Worm (Caenorhabditis elegans) whole organism, L2 larva: Measurements from ENCODE around the gene hlh-25.

Experiments used
- C34F6.9 ChIP-seq: fragments of 150-350 bp; optimal IDR thresholded peaks from 2 replicates; lab custom pipeline; 2014; ENCODE audit warnings: missing biosample characterization, missing genetic modification characterization
- F13H6.1 ChIP-seq: sonication (generic microtip); optimal IDR thresholded peaks from 2 replicates; lab custom pipeline; 2016; ENCODE audit warnings: missing genetic modification characterization, missing compliant biosample characterization
- R02D3.7 ChIP-seq: fragments of 150-350 bp; optimal IDR thresholded peaks from 2 replicates; lab custom pipeline; 2014; ENCODE audit warnings: missing biosample characterization, missing genetic modification characterization
- alr-1 ChIP-seq: fragments of 150-350 bp; optimal IDR thresholded peaks from 2 replicates; lab custom pipeline; 2014; ENCODE audit warnings: missing biosample characterization, missing genetic modification characterization
- ama-1 ChIP-seq: fragments of 150-350 bp; optimal IDR thresholded peaks from 2 replicates; lab custom pipeline; 2018; ENCODE audit warnings: inconsistent platforms
- blmp-1 ChIP-seq: sonication (generic microtip); optimal IDR thresholded peaks from 2 replicates; lab custom pipeline; 2017; ENCODE audit warnings: missing genetic modification characterization, mild to moderate bottlenecking, missing compliant biosample characterization, antibody characterized with exemption, moderate library complexity; ENCODE audit not compliant: insufficient read depth
- ceh-82 ChIP-seq: fragments of 150-350 bp; optimal IDR thresholded peaks from 2 replicates; lab custom pipeline; 2014; ENCODE audit warnings: missing biosample characterization, missing genetic modification characterization
- crh-2 ChIP-seq: sonication (generic microtip); optimal IDR thresholded peaks from 2 replicates; lab custom pipeline; 2017; ENCODE audit warnings: missing biosample characterization, missing genetic modification characterization
- dmd-4 ChIP-seq: sonication (generic microtip); optimal IDR thresholded peaks from 2 replicates; lab custom pipeline; 2017; ENCODE audit warnings: missing biosample characterization, missing genetic modification characterization
- egl-27 ChIP-seq: sonication (generic microtip); optimal IDR thresholded peaks from 3 replicates; lab custom pipeline; 2017; ENCODE audit warnings: missing biosample characterization, missing genetic modification reagents, missing genetic modification characterization
- elt-1 ChIP-seq: fragments of 150-350 bp; optimal IDR thresholded peaks from 2 replicates; lab custom pipeline; 2014; ENCODE audit warnings: missing biosample characterization, missing genetic modification characterization
- elt-3 ChIP-seq: sonication (generic microtip); optimal IDR thresholded peaks from 2 replicates; lab custom pipeline; 2017; ENCODE audit warnings: missing biosample characterization, missing genetic modification characterization
- fos-1 ChIP-seq: fragments of 150-350 bp; optimal IDR thresholded peaks from 2 replicates; lab custom pipeline; 2014; ENCODE audit warnings: missing biosample characterization, missing genetic modification characterization
- gmeb-1 ChIP-seq: fragments of 150-350 bp; optimal IDR thresholded peaks from 2 replicates; lab custom pipeline; 2014; ENCODE audit warnings: missing biosample characterization, missing genetic modification characterization
- lin-11 ChIP-seq: fragments of 150-350 bp; sonication (generic microtip); optimal IDR thresholded peaks from 2 replicates; lab custom pipeline; 2014; ENCODE audit warnings: missing biosample characterization, missing genetic modification characterization, inconsistent platforms, mixed read lengths
- lin-13 ChIP-seq: fragments of 150-350 bp; optimal IDR thresholded peaks from 2 replicates; lab custom pipeline; 2014; ENCODE audit warnings: missing biosample characterization, missing genetic modification reagents, missing genetic modification characterization
- lin-39 ChIP-seq: fragments of 150-350 bp; optimal IDR thresholded peaks from 2 replicates; lab custom pipeline; 2014; ENCODE audit warnings: missing biosample characterization, missing genetic modification reagents, missing genetic modification characterization
- lsy-2 ChIP-seq, 2 experiments: fragments of 150-350 bp in 1 of 2; sonication (generic microtip) in 1 of 2; optimal IDR thresholded peaks; 2 replicates each; lab custom pipeline; 2014 to 2017; ENCODE audit warnings: missing biosample characterization in 2 of 2, missing genetic modification characterization in 2 of 2
- mab-5 ChIP-seq: fragments of 150-350 bp; optimal IDR thresholded peaks from 2 replicates; lab custom pipeline; 2014; ENCODE audit warnings: missing biosample characterization, missing genetic modification characterization
- mbf-1 ChIP-seq: sonication (generic microtip); optimal IDR thresholded peaks from 2 replicates; lab custom pipeline; 2017; ENCODE audit warnings: missing biosample characterization, missing genetic modification characterization
- mdl-1 ChIP-seq, 2 experiments: fragments of 150-350 bp in 1 of 2; sonication (generic microtip) in 1 of 2; optimal IDR thresholded peaks; 2 replicates each; lab custom pipeline; 2017; ENCODE audit warnings: missing biosample characterization in 2 of 2, missing genetic modification characterization in 2 of 2
- nhr-10 ChIP-seq: sonication (generic microtip); optimal IDR thresholded peaks from 2 replicates; lab custom pipeline; 2017; ENCODE audit warnings: missing biosample characterization, missing genetic modification characterization
- nhr-11 ChIP-seq: fragments of 150-350 bp; optimal IDR thresholded peaks from 2 replicates; lab custom pipeline; 2014; ENCODE audit warnings: missing biosample characterization, missing genetic modification characterization
- nhr-12 ChIP-seq: fragments of 150-350 bp; optimal IDR thresholded peaks from 2 replicates; lab custom pipeline; 2014; ENCODE audit warnings: missing biosample characterization, missing genetic modification characterization
- nhr-129 ChIP-seq: fragments of 150-350 bp; optimal IDR thresholded peaks from 2 replicates; lab custom pipeline; 2014; ENCODE audit warnings: missing biosample characterization, missing genetic modification characterization
- nhr-21 ChIP-seq: fragments of 150-350 bp; optimal IDR thresholded peaks from 2 replicates; lab custom pipeline; 2014; ENCODE audit warnings: missing biosample characterization, missing genetic modification characterization
- nhr-23 ChIP-seq: fragments of 150-350 bp; optimal IDR thresholded peaks from 2 replicates; lab custom pipeline; 2014; ENCODE audit warnings: missing biosample characterization, missing genetic modification reagents, missing genetic modification characterization
- nhr-237 ChIP-seq: fragments of 150-350 bp; optimal IDR thresholded peaks from 2 replicates; lab custom pipeline; 2014; ENCODE audit warnings: missing biosample characterization, missing genetic modification characterization
- nhr-25 ChIP-seq: fragments of 150-350 bp; sonication (generic microtip); optimal IDR thresholded peaks from 3 replicates; lab custom pipeline; 2014; ENCODE audit warnings: missing biosample characterization, missing genetic modification characterization
- nhr-6 ChIP-seq: fragments of 150-350 bp; optimal IDR thresholded peaks from 2 replicates; lab custom pipeline; 2014; ENCODE audit warnings: missing biosample characterization, missing genetic modification characterization
- nhr-77 ChIP-seq: fragments of 150-350 bp; optimal IDR thresholded peaks from 2 replicates; lab custom pipeline; 2014; ENCODE audit warnings: missing biosample characterization, missing genetic modification characterization
- sem-4 ChIP-seq: fragments of 150-350 bp; optimal IDR thresholded peaks from 2 replicates; lab custom pipeline; 2014; ENCODE audit warnings: missing biosample characterization, missing genetic modification reagents, missing genetic modification characterization
- skn-1 ChIP-seq: sonication (generic microtip); optimal IDR thresholded peaks from 2 replicates; lab custom pipeline; 2017; ENCODE audit warnings: missing biosample characterization, missing genetic modification characterization
- sma-3 ChIP-seq: sonication (generic microtip); optimal IDR thresholded peaks from 2 replicates; lab custom pipeline; 2016; ENCODE audit warnings: missing genetic modification reagents, missing genetic modification characterization, missing compliant biosample characterization
- sma-9 ChIP-seq, 2 experiments: fragments of 150-350 bp in 1 of 2; sonication (generic microtip) in 1 of 2; optimal IDR thresholded peaks; 2 replicates each; lab custom pipeline; 2014 to 2016; ENCODE audit warnings: missing genetic modification characterization in 2 of 2, mild to moderate bottlenecking in 1 of 2, missing biosample characterization in 1 of 2, missing compliant biosample characterization in 1 of 2, missing genetic modification reagents in 1 of 2, moderate library complexity in 1 of 2
- snpc-4 ChIP-seq: fragments of 150-350 bp; optimal IDR thresholded peaks from 2 replicates; lab custom pipeline; 2014; ENCODE audit warnings: missing biosample characterization, missing genetic modification characterization
- unc-39 ChIP-seq: fragments of 150-350 bp; optimal IDR thresholded peaks from 2 replicates; lab custom pipeline; 2014; ENCODE audit warnings: missing biosample characterization, missing genetic modification characterization
- unc-55 ChIP-seq: fragments of 150-350 bp; sonication (generic microtip); optimal IDR thresholded peaks from 3 replicates; lab custom pipeline; 2014; ENCODE audit warnings: missing biosample characterization, missing genetic modification reagents, missing genetic modification characterization
- unc-62 ChIP-seq: fragments of 150-350 bp; optimal IDR thresholded peaks from 2 replicates; lab custom pipeline; 2014; ENCODE audit warnings: missing biosample characterization, missing genetic modification reagents, missing genetic modification characterization
- zag-1 ChIP-seq: fragments of 150-350 bp; optimal IDR thresholded peaks from 2 replicates; lab custom pipeline; 2014; ENCODE audit warnings: missing biosample characterization, missing genetic modification characterization
- ztf-1 ChIP-seq: fragments of 200-800 bp; sonication (Bioruptor generic); conservative IDR thresholded peaks from 2 replicates; pipeline ENCODE4 v1.3.6; 2022; ENCODE audit warnings: missing genetic modification characterization, missing compliant biosample characterization
- ztf-11 ChIP-seq: sonication (generic microtip); optimal IDR thresholded peaks from 2 replicates; lab custom pipeline; 2017; ENCODE audit warnings: missing biosample characterization, missing genetic modification characterization

The hlh-25 gene

DNA sequence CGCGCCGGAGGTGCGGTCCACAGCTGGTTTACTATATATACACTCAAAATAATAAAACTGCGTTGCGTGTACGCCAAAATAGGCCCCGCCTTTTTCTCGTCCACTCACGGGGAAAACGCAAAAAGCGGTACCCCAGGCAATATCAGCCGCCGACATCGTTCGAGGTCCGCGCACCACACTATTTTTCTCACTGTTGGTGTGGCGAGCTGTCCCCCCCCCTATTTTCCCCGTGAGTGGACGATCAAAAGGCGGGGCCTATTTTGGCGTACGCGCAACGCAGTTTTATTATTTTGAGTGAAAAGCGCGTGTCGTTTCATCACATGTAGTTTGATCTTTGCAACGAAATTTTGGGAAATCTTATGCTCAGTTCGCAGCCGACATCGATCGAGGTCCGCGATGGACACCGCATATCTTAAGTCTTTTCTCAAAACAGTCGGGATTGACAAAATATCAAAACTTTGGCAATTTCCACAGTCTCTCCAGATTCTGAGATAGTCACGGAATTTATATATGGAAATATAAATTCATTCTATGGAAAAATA is 30.1 kb downstream of the hlh-25 start:
- TF ChIP-seq nhr-129 (tag; lab: Kevin White, UChicago) (no peak), lin-39 (tag; lab: Kevin White, UChicago) (no peak), elt-1 (no peak), lsy-2 (tag; optimal IDR thresholded peaks at IDR 0.05; lab: Kevin White, UChicago) (no peak), nhr-23 (no peak), nhr-12 (tag; lab: Kevin White, UChicago) (no peak), nhr-11 (no peak), zag-1 (no peak), crh-2 (no peak), ceh-82 (no peak), C34F6.9 (tag; lab: Kevin White, UChicago) (no peak), unc-39 (tag; lab: Kevin White, UChicago) (no peak), mab-5 (tag; lab: Kevin White, UChicago) (no peak), ztf-11 (tag; lab: Kevin White, UChicago) (no peak)
- TF ChIP-seq, all 48 proteins: peak for 0

- no peak for TF ChIP-seq nhr-25
- TF ChIP-seq sma-9 (GFP tag; optimal IDR thresholded peaks at IDR 0.05; lab: Kevin White, UChicago), result peak; percentile 5
- no peak for TF ChIP-seq sma-9 (tag; optimal IDR thresholded peaks at IDR 0.05; lab: Kevin White, UChicago)
- TF ChIP-seq, all 48 proteins: peak for 1
Measured at ce11 chrII:5570272-5570671, 35.2 kb downstream of the hlh-25 start, which contains the start of the genes C17C3.1 and C17C3.15. TSS of gene C17C3.1 (plus strand) at chrII:5570572. TSS of gene C17C3.15 (plus strand) at chrII:5570654.

ce11 chrII:5572082-5572746 is 37.2 kb downstream of the hlh-25 start:
- TF ChIP-seq nhr-10 (tag; lab: Kevin White, UChicago) (peak; percentile 77), lsy-2 (tag; optimal IDR thresholded peaks at IDR 0.05; lab: Kevin White, UChicago) (peak in 1 of 2 experiments; percentile 59), nhr-129 (tag; lab: Kevin White, UChicago) (peak; percentile 47), lin-13 (GFP tag; lab: Kevin White, UChicago) (no peak), lin-11 (tag; lab: Kevin White, UChicago) (no peak), F13H6.1 (tag; lab: Kevin White, UChicago) (peak; percentile 61), sma-9 (GFP tag; optimal IDR thresholded peaks at IDR 0.05; lab: Kevin White, UChicago) (peak; percentile 85), sma-9 (tag; optimal IDR thresholded peaks at IDR 0.05; lab: Kevin White, UChicago) (no peak), crh-2 (peak; percentile 67), C34F6.9 (tag; lab: Kevin White, UChicago) (peak; percentile 24), nhr-21 (peak; percentile 83), skn-1 (tag; lab: Kevin White, UChicago) (peak; percentile 79), nhr-25 (peak; percentile 61), sem-4 (no peak), sma-3 (peak; percentile 69)

DNA sequence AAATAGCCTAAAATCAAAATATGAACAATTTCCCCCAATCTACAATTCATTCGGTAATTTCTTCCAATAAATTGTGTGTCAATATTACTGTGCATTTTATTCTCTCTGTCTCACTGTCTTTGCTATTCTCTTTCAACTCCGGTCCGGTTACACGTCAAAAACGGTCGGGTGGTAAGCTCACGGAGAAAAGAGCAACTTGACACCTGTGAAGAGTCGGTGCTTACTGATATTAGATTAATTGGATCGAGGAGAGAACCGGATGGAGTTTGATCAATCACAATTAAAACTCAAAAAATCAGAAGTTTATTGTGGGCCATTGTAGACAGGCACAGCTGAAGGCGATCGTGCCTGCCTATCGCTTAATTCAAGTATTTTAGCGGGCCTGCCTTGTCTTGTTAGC is 39.9 kb downstream of the hlh-25 start:
- TF ChIP-seq elt-1 (no peak), sma-3 (peak; percentile 2), C34F6.9 (tag; lab: Kevin White, UChicago) (no peak), ztf-11 (tag; lab: Kevin White, UChicago) (no peak), nhr-21 (peak; percentile 50), ama-1 (peak; percentile 6), R02D3.7 (tag; lab: Kevin White, UChicago) (no peak), dmd-4 (tag; lab: Kevin White, UChicago) (no peak), crh-2 (peak; percentile 10)

ce11 chrII:5577060-5577459 is 42.0 kb downstream of the hlh-25 start:
- TF ChIP-seq ama-1, result no peak
- no peak for TF ChIP-seq nhr-10 (tag; lab: Kevin White, UChicago)
- peak; percentile 28 for TF ChIP-seq gmeb-1
- no peak for TF ChIP-seq blmp-1 (tag; lab: Kevin White, UChicago)
- TF ChIP-seq C34F6.9 (tag; lab: Kevin White, UChicago), result peak; percentile 46
- TF ChIP-seq elt-3 (tag; lab: Kevin White, UChicago), result no peak
- no peak for TF ChIP-seq lin-39 (tag; lab: Kevin White, UChicago)
- no peak for TF ChIP-seq mbf-1 (tag; lab: Kevin White, UChicago)
- no peak for TF ChIP-seq elt-1
- no peak for TF ChIP-seq nhr-23
- no peak for TF ChIP-seq nhr-12 (tag; lab: Kevin White, UChicago)
- no peak for TF ChIP-seq nhr-11
- no peak for TF ChIP-seq sma-3
- no peak for TF ChIP-seq ztf-1
- TF ChIP-seq nhr-237 (tag; lab: Kevin White, UChicago), result no peak
- no peak for TF ChIP-seq nhr-25
- TF ChIP-seq egl-27 (tag; lab: Kevin White, UChicago), result no peak
- TF ChIP-seq unc-55 (GFP tag; lab: Kevin White, UChicago), result peak; percentile 65
- TF ChIP-seq mdl-1 (tag; optimal IDR thresholded peaks at IDR 0.05; lab: Kevin White, UChicago), result no peak
- no peak for TF ChIP-seq nhr-77 (tag; lab: Kevin White, UChicago)
- TF ChIP-seq alr-1 (tag; lab: Kevin White, UChicago), result no peak
- TF ChIP-seq skn-1 (tag; lab: Kevin White, UChicago), result no peak
- TF ChIP-seq crh-2, result peak; percentile 43
- peak; percentile 33 for TF ChIP-seq snpc-4 (tag; lab: Kevin White, UChicago)
- TF ChIP-seq unc-62 (GFP tag; lab: Kevin White, UChicago), result no peak
- TF ChIP-seq zag-1, result no peak
- TF ChIP-seq F13H6.1 (tag; lab: Kevin White, UChicago), result no peak
- peak; percentile 49 for TF ChIP-seq fos-1 (tag; lab: Kevin White, UChicago)
- TF ChIP-seq nhr-6 (tag; lab: Kevin White, UChicago), result no peak
